Fruit fly (Drosophila melanogaster) whole organism, prepupa: ENCODE results near the gene CG14957.

ENCODE experiments used
- CG10631 ChIP-seq: fragments of 200-800 bp; sonication (Bioruptor generic); optimal IDR thresholded peaks from 2 replicates; lab custom pipeline; 2016; ENCODE audit warnings: missing biosample characterization, missing genetic modification characterization
- CG11762 ChIP-seq: fragments of 200-800 bp; sonication (Bioruptor generic); optimal IDR thresholded peaks from 3 replicates; lab custom pipeline; 2016; ENCODE audit warnings: missing biosample characterization, missing genetic modification characterization; ENCODE audit not compliant: insufficient read depth
- CG15336 ChIP-seq: fragments of 200-800 bp; sonication (Bioruptor generic); IDR thresholded peaks from 2 replicates; pipeline ENCODE4 v1.3.6; 2022; ENCODE audit warnings: missing biosample characterization, missing genetic modification characterization
- CG16779 ChIP-seq: fragments of 200-800 bp; sonication (Bioruptor generic); optimal IDR thresholded peaks from 3 replicates; lab custom pipeline; 2017; ENCODE audit warnings: missing biosample characterization, mild to moderate bottlenecking, missing genetic modification characterization
- CG32006 ChIP-seq: fragments of 200-800 bp; sonication (Bioruptor generic); optimal IDR thresholded peaks from 3 replicates; lab custom pipeline; 2017; ENCODE audit warnings: missing biosample characterization, mild to moderate bottlenecking, missing genetic modification characterization
- CG34406 ChIP-seq: fragments of 200-800 bp; sonication (Bioruptor generic); optimal IDR thresholded peaks from 3 replicates; lab custom pipeline; 2016; ENCODE audit warnings: missing biosample characterization, missing genetic modification characterization
- CG6163 ChIP-seq: fragments of 200-800 bp; sonication (Bioruptor generic); IDR thresholded peaks from 3 replicates; pipeline ENCODE4 v1.3.6; 2022; ENCODE audit warnings: missing biosample characterization, missing genetic modification characterization
- CG6276 ChIP-seq: fragments of 200-800 bp; sonication (Bioruptor generic); optimal IDR thresholded peaks from 2 replicates; lab custom pipeline; 2017; ENCODE audit warnings: missing biosample characterization, mild to moderate bottlenecking, missing genetic modification characterization
- CG6792 ChIP-seq: fragments of 200-800 bp; sonication (Bioruptor generic); optimal IDR thresholded peaks from 3 replicates; lab custom pipeline; 2016; ENCODE audit warnings: missing biosample characterization, missing genetic modification characterization
- CG6854 ChIP-seq: fragments of 200-800 bp; sonication (Bioruptor generic); optimal IDR thresholded peaks from 2 replicates; lab custom pipeline; 2017; ENCODE audit warnings: missing biosample characterization, mild to moderate bottlenecking, missing genetic modification characterization
- CG7368 ChIP-seq: fragments of 200-800 bp; sonication (Bioruptor generic); optimal IDR thresholded peaks from 3 replicates; lab custom pipeline; 2016; ENCODE audit warnings: missing biosample characterization, missing genetic modification characterization
- CG8119 ChIP-seq: fragments of 200-800 bp; sonication (Bioruptor generic); IDR thresholded peaks from 3 replicates; pipeline ENCODE4 v1.3.6; 2022; ENCODE audit warnings: missing biosample characterization, missing genetic modification characterization
- CG9139 ChIP-seq: fragments of 200-800 bp; sonication (Bioruptor generic); optimal IDR thresholded peaks from 3 replicates; lab custom pipeline; 2017; ENCODE audit warnings: missing biosample characterization, mild to moderate bottlenecking, missing genetic modification characterization
- Ets96B ChIP-seq: fragments of 200-800 bp; optimal IDR thresholded peaks from 2 replicates; lab custom pipeline; 2019; ENCODE audit warnings: missing biosample characterization, mild to moderate bottlenecking, missing genetic modification characterization, moderate library complexity
- Hr38 ChIP-seq: sonication (Bioruptor generic); optimal IDR thresholded peaks from 2 replicates; lab custom pipeline; 2016; ENCODE audit warnings: missing biosample characterization, missing genetic modification characterization
- Hr39 ChIP-seq: fragments of 200-800 bp; sonication (Bioruptor generic); optimal IDR thresholded peaks from 2 replicates; lab custom pipeline; 2016; ENCODE audit warnings: missing biosample characterization, missing genetic modification characterization
- Hr4 ChIP-seq: fragments of 200-800 bp; sonication (Bioruptor generic); optimal IDR thresholded peaks from 3 replicates; lab custom pipeline; 2016; ENCODE audit warnings: missing biosample characterization, missing genetic modification characterization
- Lpt ChIP-seq: fragments of 200-800 bp; sonication (Bioruptor generic); optimal IDR thresholded peaks from 3 replicates; lab custom pipeline; 2016; ENCODE audit warnings: missing biosample characterization, missing genetic modification characterization
- Sox14 ChIP-seq: fragments of 200-800 bp; sonication (Bioruptor generic); optimal IDR thresholded peaks from 3 replicates; lab custom pipeline; 2016; ENCODE audit warnings: missing biosample characterization, missing genetic modification characterization
- Sox15 ChIP-seq: fragments of 200-800 bp; sonication (Bioruptor generic); optimal IDR thresholded peaks from 3 replicates; lab custom pipeline; 2016; ENCODE audit warnings: missing biosample characterization, missing genetic modification characterization
- achi ChIP-seq: fragments of 200-800 bp; sonication (Bioruptor generic); optimal IDR thresholded peaks from 3 replicates; lab custom pipeline; 2016; ENCODE audit warnings: missing biosample characterization, missing genetic modification characterization
- acj6 ChIP-seq: fragments of 200-800 bp; sonication (Bioruptor generic); optimal IDR thresholded peaks from 3 replicates; lab custom pipeline; 2016; ENCODE audit warnings: missing biosample characterization, missing genetic modification characterization
- dsx ChIP-seq: fragments of 200-800 bp; optimal IDR thresholded peaks from 3 replicates; lab custom pipeline; 2019; ENCODE audit warnings: missing biosample characterization, mild to moderate bottlenecking, missing genetic modification characterization, moderate library complexity; ENCODE audit not compliant: poor library complexity, severe bottlenecking
- eg ChIP-seq: fragments of 200-800 bp; sonication (Bioruptor generic); IDR thresholded peaks from 3 replicates; pipeline ENCODE4 v1.3.6; 2022; ENCODE audit warnings: missing biosample characterization, missing genetic modification characterization
- esn ChIP-seq: fragments of 200-800 bp; sonication (Bioruptor generic); optimal IDR thresholded peaks from 2 replicates; lab custom pipeline; 2016; ENCODE audit warnings: missing biosample characterization, mild to moderate bottlenecking, missing genetic modification characterization, moderate library complexity
- lz ChIP-seq: fragments of 200-800 bp; sonication (Bioruptor generic); optimal IDR thresholded peaks from 3 replicates; lab custom pipeline; 2016; ENCODE audit warnings: missing biosample characterization, missing genetic modification characterization
- net ChIP-seq: fragments of 200-800 bp; sonication (Bioruptor generic); optimal IDR thresholded peaks from 3 replicates; lab custom pipeline; 2016; ENCODE audit warnings: missing biosample characterization, missing genetic modification characterization
- pdm3 ChIP-seq: fragments of 200-800 bp; sonication (Bioruptor generic); optimal IDR thresholded peaks from 3 replicates; lab custom pipeline; 2016; ENCODE audit warnings: missing biosample characterization, missing genetic modification characterization
- salr ChIP-seq, 2 experiments: fragments of 200-800 bp; sonication (Bioruptor generic); optimal IDR thresholded peaks; 3 replicates each; lab custom pipeline; 2016 to 2018; ENCODE audit warnings: missing biosample characterization in 2 of 2, missing genetic modification characterization in 2 of 2, mild to moderate bottlenecking in 1 of 2
- ss ChIP-seq, 2 experiments: fragments of 200-800 bp; sonication (Bioruptor generic); optimal IDR thresholded peaks; 2 replicates in 1 of 2; 3 replicates in 1 of 2; lab custom pipeline; 2017 to 2018; ENCODE audit warnings: mild to moderate bottlenecking in 2 of 2, missing biosample characterization in 2 of 2, missing genetic modification characterization in 2 of 2, moderate library complexity in 1 of 2
- vri ChIP-seq: fragments of 200-800 bp; sonication (Bioruptor generic); optimal IDR thresholded peaks from 3 replicates; lab custom pipeline; 2016; ENCODE audit warnings: missing biosample characterization, mild to moderate bottlenecking, missing genetic modification characterization

Gene CG14957

dm6 chr3L:3225769-3226457 lies 38.5 kb downstream of the CG14957 start:
- TF ChIP-seq Sox14 (GFP tag; lab: Kevin White, UChicago): no peak
- no peak for TF ChIP-seq CG7368 (GFP tag; lab: Kevin White, UChicago)
- no peak for TF ChIP-seq CG10631
- no peak for TF ChIP-seq pdm3 (GFP tag; lab: Kevin White, UChicago)
- TF ChIP-seq CG34406: peak; percentile 29
- peak in 1 of 2 experiments; percentile 27 for TF ChIP-seq salr (GFP tag; optimal IDR thresholded peaks at IDR 0.05; lab: Kevin White, UChicago)
- TF ChIP-seq ss (GFP tag; optimal IDR thresholded peaks at IDR 0.05; lab: Kevin White, UChicago): peak in 1 of 2 experiments; percentile 79
- TF ChIP-seq net: peak; percentile 41
- TF ChIP-seq CG6276: peak; percentile 59
- TF ChIP-seq CG9139 (GFP tag; lab: Kevin White, UChicago): peak; percentile 69
- no peak for TF ChIP-seq Hr38 (GFP tag; lab: Kevin White, UChicago)
- peak; percentile 40; the same call in 2 of the 3 replicates for TF ChIP-seq CG8119 (GFP tag; lab: Robert Waterston, UW)
- peak; percentile 82 for TF ChIP-seq CG16779 (tag; lab: Kevin White, UChicago)
- peak; percentile 34; the same call in 1 of the 3 replicates for TF ChIP-seq CG6163
- TF ChIP-seq dsx (GFP tag; lab: Kevin White, UChicago): peak; percentile 62
- peak; percentile 52 for TF ChIP-seq vri (GFP tag; lab: Kevin White, UChicago)
- TF ChIP-seq CG11762 (GFP tag; lab: Kevin White, UChicago): no peak
- peak; percentile 59 for TF ChIP-seq eg (GFP tag; lab: Robert Waterston, UW)
- TF ChIP-seq Sox15 (GFP tag; lab: Kevin White, UChicago): no peak
- peak; percentile 5 for TF ChIP-seq esn
- TF ChIP-seq CG15336: peak; percentile 45
- peak; percentile 37 for TF ChIP-seq CG32006
- TF ChIP-seq achi: no peak
- TF ChIP-seq CG6792: peak; percentile 21
- peak; percentile 57 for TF ChIP-seq Ets96B

DNA sequence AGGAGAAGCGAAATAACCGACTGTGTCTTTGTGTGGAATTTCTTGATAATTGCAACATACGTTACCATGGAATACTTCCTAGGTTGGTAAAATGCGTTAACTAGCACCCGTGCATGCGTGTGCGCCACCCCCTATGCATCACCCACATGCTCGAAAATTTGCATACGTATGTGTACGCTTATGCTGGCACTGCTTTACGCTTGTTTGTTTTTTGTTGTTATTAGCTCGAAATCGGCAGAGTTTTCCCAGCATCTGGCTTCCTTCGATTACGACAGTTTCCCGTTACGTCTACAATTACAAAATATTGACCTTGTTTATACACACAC lies 39.1 kb downstream of the CG14957 start:
- TF ChIP-seq CG6163: no peak
- no peak for TF ChIP-seq Hr4 (GFP tag; lab: Kevin White, UChicago)
- no peak for TF ChIP-seq CG6854 (GFP tag; lab: Kevin White, UChicago)
- TF ChIP-seq achi: no peak
- no peak for TF ChIP-seq CG11762 (GFP tag; lab: Kevin White, UChicago)
- no peak for TF ChIP-seq Hr39 (GFP tag; lab: Kevin White, UChicago)
- TF ChIP-seq eg (GFP tag; lab: Robert Waterston, UW): no peak
- TF ChIP-seq acj6: no peak

dm6 chr3L:3236319-3236718 lies 49.0 kb downstream of the CG14957 start:
- no peak for TF ChIP-seq achi
- peak; percentile 23 for TF ChIP-seq vri (GFP tag; lab: Kevin White, UChicago)
- TF ChIP-seq CG6792: no peak
- no peak for TF ChIP-seq lz (GFP tag; lab: Kevin White, UChicago)
- TF ChIP-seq CG6163: peak; percentile 50; the same call in 1 of the 3 replicates
- no peak for TF ChIP-seq Lpt (GFP tag; lab: Kevin White, UChicago)
- no peak for TF ChIP-seq CG6854 (GFP tag; lab: Kevin White, UChicago)
